Worm (Caenorhabditis elegans) whole organism, L3 larva: ENCODE measurements around the gene scl-11.

Experiments
- R02D3.7 ChIP-seq: fragments of 150-350 bp; optimal IDR thresholded peaks from 2 replicates; lab custom pipeline; 2014; ENCODE audit warnings: missing biosample characterization, missing genetic modification characterization
- ZK546.5 ChIP-seq: sonication (generic microtip); optimal IDR thresholded peaks from 2 replicates; lab custom pipeline; 2017; ENCODE audit warnings: missing biosample characterization, missing genetic modification characterization
- aly-2 ChIP-seq: fragments of 150-350 bp; optimal IDR thresholded peaks from 2 replicates; lab custom pipeline; 2014; ENCODE audit warnings: missing biosample characterization, missing genetic modification characterization
- ama-1 ChIP-seq: fragments of 150-350 bp; optimal IDR thresholded peaks from 2 replicates; lab custom pipeline; 2018
- ceh-16 ChIP-seq: sonication (generic microtip); optimal IDR thresholded peaks from 2 replicates; lab custom pipeline; 2017; ENCODE audit warnings: missing biosample characterization, missing genetic modification characterization
- ceh-28 ChIP-seq: fragments of 150-350 bp; optimal IDR thresholded peaks from 2 replicates; lab custom pipeline; 2014; ENCODE audit warnings: missing biosample characterization, missing genetic modification reagents, missing genetic modification characterization
- ceh-82 ChIP-seq: fragments of 150-350 bp; optimal IDR thresholded peaks from 2 replicates; lab custom pipeline; 2014; ENCODE audit warnings: missing biosample characterization, missing genetic modification characterization
- egl-27 ChIP-seq: sonication (generic microtip); optimal IDR thresholded peaks from 4 replicates; lab custom pipeline; 2017; ENCODE audit warnings: missing biosample characterization, missing genetic modification reagents, missing genetic modification characterization
- egl-5 ChIP-seq: fragments of 150-350 bp; optimal IDR thresholded peaks from 2 replicates; lab custom pipeline; 2017; ENCODE audit warnings: missing biosample characterization, missing genetic modification reagents, missing genetic modification characterization, inconsistent platforms
- elt-2 ChIP-seq: sonication (generic microtip); optimal IDR thresholded peaks from 2 replicates; lab custom pipeline; 2016; ENCODE audit warnings: missing genetic modification reagents, mild to moderate bottlenecking, missing genetic modification characterization, missing compliant biosample characterization
- eor-1 ChIP-seq, 2 experiments: fragments of 150-350 bp; optimal IDR thresholded peaks; 2 replicates each; lab custom pipeline; 2014 to 2018; ENCODE audit warnings: missing biosample characterization in 2 of 2, missing genetic modification characterization in 2 of 2
- fkh-2 ChIP-seq: fragments of 150-350 bp; optimal IDR thresholded peaks from 2 replicates; lab custom pipeline; 2014; ENCODE audit warnings: missing biosample characterization, missing genetic modification reagents, missing genetic modification characterization
- fos-1 ChIP-seq: fragments of 150-350 bp; optimal IDR thresholded peaks from 2 replicates; lab custom pipeline; 2014; ENCODE audit warnings: missing biosample characterization, missing genetic modification characterization
- lin-15B ChIP-seq: fragments of 150-350 bp; optimal IDR thresholded peaks from 2 replicates; lab custom pipeline; 2014; ENCODE audit warnings: missing biosample characterization, missing genetic modification characterization
- lin-39 ChIP-seq: fragments of 150-350 bp; optimal IDR thresholded peaks from 2 replicates; lab custom pipeline; 2018; ENCODE audit warnings: missing biosample characterization, missing genetic modification reagents, missing genetic modification characterization
- mdl-1 ChIP-seq: fragments of 150-350 bp; optimal IDR thresholded peaks from 2 replicates; lab custom pipeline; 2014; ENCODE audit warnings: missing biosample characterization, missing genetic modification characterization
- mml-1 ChIP-seq: fragments of 150-350 bp; sonication (generic microtip); optimal IDR thresholded peaks from 3 replicates; lab custom pipeline; 2014; ENCODE audit warnings: missing biosample characterization, missing genetic modification characterization
- nfya-1 ChIP-seq: sonication (generic microtip); optimal IDR thresholded peaks from 2 replicates; lab custom pipeline; 2017; ENCODE audit warnings: missing genetic modification characterization, mild to moderate bottlenecking, missing compliant biosample characterization, antibody characterized with exemption, moderate library complexity; ENCODE audit not compliant: insufficient read depth
- nhr-11 ChIP-seq: fragments of 150-350 bp; optimal IDR thresholded peaks from 2 replicates; lab custom pipeline; 2014; ENCODE audit warnings: missing biosample characterization, missing genetic modification characterization
- nhr-23 ChIP-seq: fragments of 150-350 bp; optimal IDR thresholded peaks from 2 replicates; lab custom pipeline; 2014; ENCODE audit warnings: missing biosample characterization, missing genetic modification reagents, missing genetic modification characterization
- nhr-25 ChIP-seq: sonication (generic microtip); optimal IDR thresholded peaks from 2 replicates; lab custom pipeline; 2017; ENCODE audit warnings: missing biosample characterization, missing genetic modification characterization
- nhr-28 ChIP-seq: fragments of 150-350 bp; optimal IDR thresholded peaks from 2 replicates; lab custom pipeline; 2014; ENCODE audit warnings: missing biosample characterization, missing genetic modification characterization
- nhr-43 ChIP-seq: sonication (generic microtip); optimal IDR thresholded peaks from 2 replicates; lab custom pipeline; 2016; ENCODE audit warnings: mild to moderate bottlenecking, missing genetic modification characterization, missing compliant biosample characterization; ENCODE audit not compliant: poor library complexity, severe bottlenecking
- nhr-76 ChIP-seq: fragments of 150-350 bp; sonication (generic microtip); optimal IDR thresholded peaks from 5 replicates; lab custom pipeline; 2014; ENCODE audit warnings: missing biosample characterization, missing genetic modification characterization
- pha-4 ChIP-seq: fragments of 150-350 bp; optimal IDR thresholded peaks from 2 replicates; lab custom pipeline; 2014; ENCODE audit warnings: missing biosample characterization, missing genetic modification reagents, missing genetic modification characterization
- pqm-1 ChIP-seq: fragments of 150-350 bp; optimal IDR thresholded peaks from 2 replicates; lab custom pipeline; 2017; ENCODE audit warnings: missing biosample characterization, missing genetic modification characterization, inconsistent platforms
- sea-2 ChIP-seq: fragments of 150-350 bp; sonication (generic microtip); optimal IDR thresholded peaks from 4 replicates; lab custom pipeline; 2014; ENCODE audit warnings: missing biosample characterization, missing genetic modification reagents, missing genetic modification characterization
- skn-1 ChIP-seq: fragments of 150-350 bp; optimal IDR thresholded peaks from 2 replicates; lab custom pipeline; 2014; ENCODE audit warnings: missing biosample characterization, missing genetic modification characterization
- snpc-4 ChIP-seq: fragments of 150-350 bp; optimal IDR thresholded peaks from 2 replicates; lab custom pipeline; 2014; ENCODE audit warnings: missing biosample characterization, missing genetic modification characterization
- unc-39 ChIP-seq: sonication (generic microtip); optimal IDR thresholded peaks from 4 replicates; lab custom pipeline; 2017; ENCODE audit warnings: missing biosample characterization, missing genetic modification characterization
- unc-62 ChIP-seq: fragments of 150-350 bp; sonication (generic microtip); optimal IDR thresholded peaks from 4 replicates; lab custom pipeline; 2014; ENCODE audit warnings: missing biosample characterization, missing genetic modification reagents, missing genetic modification characterization
- zag-1 ChIP-seq: fragments of 150-350 bp; optimal IDR thresholded peaks from 2 replicates; lab custom pipeline; 2014; ENCODE audit warnings: missing biosample characterization, missing genetic modification characterization

Gene scl-11

DNA sequence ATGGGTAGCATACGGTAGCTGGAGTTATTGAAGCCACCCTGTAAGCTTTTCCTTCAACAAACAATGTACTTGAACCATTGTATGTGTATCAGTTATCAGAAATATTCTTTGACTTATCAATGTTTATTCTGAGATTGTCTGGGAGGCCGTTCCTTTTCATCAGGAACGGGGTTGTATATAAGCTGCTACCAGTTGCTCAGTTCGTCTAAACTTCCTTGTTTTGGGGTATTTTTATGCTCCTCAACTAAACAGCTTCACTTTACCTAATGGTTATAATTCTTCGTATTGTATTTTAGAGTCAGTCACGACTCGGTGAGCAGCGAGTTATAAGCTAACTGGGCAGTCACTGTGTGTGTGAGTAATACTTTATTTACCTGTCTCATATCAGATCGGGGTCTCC, 34.5 kb downstream of the scl-11 start:
- TF ChIP-seq egl-27 (tag; lab: Kevin White, UChicago) (no peak), ceh-82 (tag; lab: Kevin White, UChicago) (no peak), pha-4 (tag; lab: Kevin White, UChicago) (peak; percentile 17), nhr-76 (tag; lab: Kevin White, UChicago) (no peak), ceh-16 (tag; lab: Kevin White, UChicago) (no peak), unc-62 (GFP tag; lab: Kevin White, UChicago) (no peak), mdl-1 (tag; lab: Kevin White, UChicago) (no peak), lin-39 (no peak), nhr-28 (no peak)
- TF ChIP-seq, all 47 proteins: peak for 1

DNA sequence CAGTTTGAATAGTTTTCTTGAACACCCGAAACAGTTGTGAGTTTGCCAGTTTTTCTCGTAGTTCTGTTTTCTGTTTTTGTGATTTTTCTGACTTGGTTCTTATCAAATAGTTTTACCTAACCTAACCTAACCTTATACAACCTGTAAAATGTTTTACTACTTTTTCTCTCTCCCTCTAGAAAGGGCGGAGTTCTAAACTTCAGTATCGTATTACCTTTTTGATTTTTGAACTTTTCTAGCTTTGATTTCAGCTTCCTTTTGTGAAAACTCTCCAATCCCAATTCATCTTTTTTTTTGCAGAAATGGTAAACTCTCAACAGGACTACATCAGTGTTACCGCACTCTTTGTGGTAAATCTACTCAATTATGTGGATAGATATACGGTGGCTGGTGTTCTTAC, 35.5 kb downstream of the scl-11 start, which contains the start of gene spin-2:
TSS of gene spin-2 (plus strand) at position 301 of the 400 bp plus-strand sequence.
- TF ChIP-seq nhr-25 (tag; lab: Kevin White, UChicago) (no peak), fos-1 (tag; lab: Kevin White, UChicago) (no peak), aly-2 (tag; lab: Kevin White, UChicago) (no peak), elt-2 (tag; lab: Kevin White, UChicago) (no peak), nhr-43 (tag; lab: Kevin White, UChicago) (no peak), pha-4 (tag; lab: Kevin White, UChicago) (no peak), mml-1 (tag; lab: Kevin White, UChicago) (no peak), lin-39 (no peak), nhr-11 (tag; lab: Kevin White, UChicago) (no peak), fkh-2 (tag; lab: Kevin White, UChicago) (no peak), sea-2 (no peak), unc-62 (GFP tag; lab: Kevin White, UChicago) (no peak), nhr-23 (tag; lab: Kevin White, UChicago) (no peak)

ce11 chrIV:13089671-13090242, 38.6 kb downstream of the scl-11 start:
- TF ChIP-seq nhr-11 (tag; lab: Kevin White, UChicago) (no peak), R02D3.7 (tag; lab: Kevin White, UChicago) (no peak), mml-1 (tag; lab: Kevin White, UChicago) (no peak), zag-1 (no peak), ama-1 (lab: Kevin White, UChicago) (no peak), ceh-16 (tag; lab: Kevin White, UChicago) (no peak), lin-15B (no peak), ZK546.5 (no peak), nfya-1 (no peak), nhr-43 (tag; lab: Kevin White, UChicago) (no peak), eor-1 (tag; optimal IDR thresholded peaks at IDR 0.05; lab: Kevin White, UChicago) (no peak), unc-39 (tag; lab: Kevin White, UChicago) (no peak)

- no peak for TF ChIP-seq skn-1 (tag; lab: Kevin White, UChicago)
Measured at ce11 chrIV:13090967-13091366, 39.8 kb downstream of the scl-11 start, which contains the start of gene col-132. Gene col-132, minus strand, starts transcription at chrIV:13091067.

DNA sequence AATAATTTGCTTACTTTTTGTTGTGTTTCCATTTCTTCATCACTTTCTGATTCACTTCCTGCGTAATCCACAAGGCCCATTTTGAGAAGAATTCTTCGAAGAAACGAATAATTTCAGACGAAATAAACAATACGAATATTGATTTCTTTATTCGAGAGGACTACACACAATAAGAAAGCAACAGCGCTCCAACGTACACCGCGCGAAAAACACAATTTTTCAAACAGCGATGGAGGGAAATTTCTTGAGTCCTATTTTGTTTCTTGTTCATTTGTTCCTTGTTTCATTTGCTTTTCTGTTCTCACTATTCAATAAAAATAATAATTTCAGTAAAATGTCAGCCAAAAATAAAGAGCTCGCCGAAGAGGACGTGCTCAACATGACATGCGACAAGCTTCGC, 42.5 kb downstream of the scl-11 start, which contains the start of the genes prcc-1 and C39E9.12:
TSS of gene prcc-1 (minus strand) at position 119 of the 400 bp plus-strand sequence.
TSS of gene C39E9.12 (plus strand) at position 331 of the 400 bp plus-strand sequence.
- TF ChIP-seq R02D3.7 (tag; lab: Kevin White, UChicago) (peak; percentile 16), nhr-25 (tag; lab: Kevin White, UChicago) (peak; percentile 58), lin-15B (peak; percentile 91), zag-1 (no peak), egl-5 (peak; percentile 29), ceh-28 (peak; percentile 81), pha-4 (tag; lab: Kevin White, UChicago) (peak; percentile 86), nhr-23 (tag; lab: Kevin White, UChicago) (peak; percentile 63), snpc-4 (tag; lab: Kevin White, UChicago) (peak; percentile 50), pqm-1 (tag; lab: Kevin White, UChicago) (peak; percentile 42), nhr-43 (tag; lab: Kevin White, UChicago) (peak; percentile 25), mml-1 (tag; lab: Kevin White, UChicago) (no peak), eor-1 (tag; optimal IDR thresholded peaks at IDR 0.05; lab: Kevin White, UChicago) (no peak), unc-39 (tag; lab: Kevin White, UChicago) (no peak), elt-2 (tag; lab: Kevin White, UChicago) (peak; percentile 12), lin-39 (peak; percentile 45)
